Fruit fly (Drosophila melanogaster): ENCODE measurements around the gene svr.

Gene svr

dm6 chrX:478766-479165 lies 17.5 kb upstream of the svr start, which contains the start of gene CG32817:
CG32817 (plus strand) TSS chrX:479066.
- no peak for TF ChIP-seq CG11294 (GFP tag; IDR thresholded peaks at IDR 0.05)

dm6 chrX:481642-482041 lies 14.6 kb upstream of the svr start, which contains the start of gene CG3176:
CG3176 (plus strand) TSS chrX:481862.
- peak; percentile 17 for TF ChIP-seq achi (GFP tag; optimal IDR thresholded peaks at IDR 0.05)

- TF ChIP-seq Sox15 (GFP tag; optimal IDR thresholded peaks at IDR 0.05) (no peak), spab (GFP tag; optimal IDR thresholded peaks at IDR 0.05) (no peak), vri (GFP tag; optimal IDR thresholded peaks at IDR 0.05) (no peak), topi (GFP tag; optimal IDR thresholded peaks at IDR 0.05) (no peak), ss (GFP tag; optimal IDR thresholded peaks at IDR 0.05) (no peak), CG8632 (GFP tag; optimal IDR thresholded peaks at IDR 0.05) (no peak), esn (GFP tag; optimal IDR thresholded peaks at IDR 0.05) (peak; percentile 26), Sox102F (GFP tag; optimal IDR thresholded peaks at IDR 0.05) (no peak), Lpt (GFP tag; optimal IDR thresholded peaks at IDR 0.05) (no peak), Eip75B (GFP tag; optimal IDR thresholded peaks at IDR 0.05) (no peak), CG32006 (GFP tag; optimal IDR thresholded peaks at IDR 0.05) (no peak), CG7368 (GFP tag; optimal IDR thresholded peaks at IDR 0.05) (no peak), Eip78C (GFP tag) (no peak), Ets21C (GFP tag; optimal IDR thresholded peaks at IDR 0.05) (no peak), CG6854 (GFP tag; optimal IDR thresholded peaks at IDR 0.05) (no peak), Met (GFP tag; optimal IDR thresholded peaks at IDR 0.05) (no peak), acj6 (GFP tag; optimal IDR thresholded peaks at IDR 0.05) (no peak), CG34406 (GFP tag; optimal IDR thresholded peaks at IDR 0.05) (no peak), lz (GFP tag; optimal IDR thresholded peaks at IDR 0.05) (peak; percentile 1), Smox (GFP tag; optimal IDR thresholded peaks at IDR 0.05) (no peak), eg (GFP tag; IDR thresholded peaks at IDR 0.05) (no peak), CG3032 (tag; optimal IDR thresholded peaks at IDR 0.05) (peak; percentile 30), CG31627 (GFP tag; optimal IDR thresholded peaks at IDR 0.05) (peak; percentile 24), Eip93F (GFP tag; optimal IDR thresholded peaks at IDR 0.05) (no peak)
These were observed 8.7 kb upstream of the svr start, which contains the start of the genes CG18273 and CG3156 for dm6 chrX:487517-487957. CG18273 (minus strand) TSS chrX:487581. CG3156 (plus strand) TSS chrX:487878.

dm6 chrX:492701-493299 lies 3.4 kb upstream of the svr start:
- TF ChIP-seq CG10669 (GFP tag; optimal IDR thresholded peaks at IDR 0.05) (no peak), vri (GFP tag; optimal IDR thresholded peaks at IDR 0.05) (peak; percentile 92)

dm6 chrX:493445-494190 lies 2.6 kb upstream of the svr start, which contains the start of gene CG17896:
CG17896 (minus strand) TSS chrX:493495.
- TF ChIP-seq Ets21C (GFP tag; optimal IDR thresholded peaks at IDR 0.05) (peak; percentile 98), CG6854 (GFP tag; optimal IDR thresholded peaks at IDR 0.05) (peak; percentile 93), CG32006 (GFP tag; optimal IDR thresholded peaks at IDR 0.05) (peak; percentile 98), CG6163 (GFP tag; IDR thresholded peaks at IDR 0.05) (peak; percentile 99), lz (GFP tag; optimal IDR thresholded peaks at IDR 0.05) (peak; percentile 98), ss (GFP tag; optimal IDR thresholded peaks at IDR 0.05) (peak; percentile 93 to 96), achi (GFP tag; optimal IDR thresholded peaks at IDR 0.05) (peak; percentile 97), Smox (GFP tag; optimal IDR thresholded peaks at IDR 0.05) (peak; percentile 98), CG11902 (GFP tag; optimal IDR thresholded peaks at IDR 0.05) (peak; percentile 97), CG31627 (GFP tag; optimal IDR thresholded peaks at IDR 0.05) (peak; percentile 99), Eip78C (GFP tag) (peak; percentile 99), Sox102F (GFP tag; optimal IDR thresholded peaks at IDR 0.05) (peak; percentile 98), Gug (GFP tag; IDR thresholded peaks at IDR 0.05) (peak; percentile 99), dsx (GFP tag; optimal IDR thresholded peaks at IDR 0.05; ENCODE audit: poor library complexity, severe bottlenecking) (peak; percentile 96), vri (GFP tag; optimal IDR thresholded peaks at IDR 0.05) (peak; percentile 97), CG6792 (GFP tag; optimal IDR thresholded peaks at IDR 0.05) (peak; percentile 98), CG3919 (GFP tag; optimal IDR thresholded peaks at IDR 0.05) (peak; percentile 99), topi (GFP tag; optimal IDR thresholded peaks at IDR 0.05) (peak; percentile 98), cyc (GFP tag; optimal IDR thresholded peaks at IDR 0.05) (peak; percentile 99), CG3032 (tag; optimal IDR thresholded peaks at IDR 0.05) (peak; percentile 97), CG11294 (GFP tag; IDR thresholded peaks at IDR 0.05) (peak; percentile 97), CG8319 (GFP tag; optimal IDR thresholded peaks at IDR 0.05) (peak; percentile 95), CG16779 (tag; optimal IDR thresholded peaks at IDR 0.05) (peak; percentile 91), fd59A (GFP tag; optimal IDR thresholded peaks at IDR 0.05) (peak; percentile 96), CG6808 (GFP tag; optimal IDR thresholded peaks at IDR 0.05) (peak; percentile 95), Lpt (GFP tag; optimal IDR thresholded peaks at IDR 0.05) (peak; percentile 98), CG1621 (tag; optimal IDR thresholded peaks at IDR 0.05) (peak; percentile 98)

Measured in whole organism, prepupa.